Worm (Caenorhabditis elegans) whole organism, mixed stage, embryonic: ENCODE data around the gene sptl-1.

Experiments
- elt-3 ChIP-seq: fragments of 150-350 bp; optimal IDR thresholded peaks from 2 replicates; lab custom pipeline; 2014; ENCODE audit warnings: missing biosample characterization, missing genetic modification characterization
- ham-2 ChIP-seq: fragments of 200-800 bp; sonication (Bioruptor generic); optimal IDR thresholded peaks from 2 replicates; lab custom pipeline; 2018; ENCODE audit warnings: mild to moderate bottlenecking, missing genetic modification characterization, missing compliant biosample characterization
- mab-5 ChIP-seq: fragments of 150-350 bp; optimal IDR thresholded peaks from 2 replicates; lab custom pipeline; 2014; ENCODE audit warnings: missing biosample characterization, missing genetic modification characterization
- nhr-28 ChIP-seq: fragments of 150-350 bp; optimal IDR thresholded peaks from 2 replicates; lab custom pipeline; 2014; ENCODE audit warnings: missing biosample characterization, missing genetic modification characterization
- unc-39 ChIP-seq: fragments of 150-350 bp; optimal IDR thresholded peaks from 2 replicates; lab custom pipeline; 2014; ENCODE audit warnings: missing biosample characterization, missing genetic modification characterization

- no peak for TF ChIP-seq ham-2
- no peak for TF ChIP-seq nhr-28 (tag; lab: Kevin White, UChicago)
- no peak for TF ChIP-seq elt-3 (tag; lab: Kevin White, UChicago)
- TF ChIP-seq mab-5 (tag; lab: Kevin White, UChicago) = no peak
- no peak for TF ChIP-seq unc-39
Observed at ce11 chrII:79166-79565, 27.7 kb downstream of the sptl-1 start, which contains the start of gene C23H3.9.
